Fruit fly (Drosophila melanogaster) whole organism, embryonic: ENCODE data around the gene CG34283.
A peak's percentile ranks its signal among the peaks of the same experiment; 100 is the strongest.

ENCODE experiments used
- CG10321 ChIP-seq: fragments of 200-800 bp; sonication (Bioruptor generic); IDR thresholded peaks from 2 replicates; pipeline ENCODE4 v1.3.6; 2022; ENCODE audit warnings: missing biosample characterization, missing genetic modification characterization
- CG10543 ChIP-seq: fragments of 200-800 bp; sonication (Bioruptor generic); optimal IDR thresholded peaks from 3 replicates; lab custom pipeline; 2017; ENCODE audit warnings: missing biosample characterization, mild to moderate bottlenecking, missing genetic modification characterization, moderate library complexity
- CG11247 ChIP-seq: fragments of 200-800 bp; sonication (Bioruptor generic); IDR thresholded peaks from 2 replicates; pipeline ENCODE4 v1.3.6; 2022; ENCODE audit warnings: missing biosample characterization, missing genetic modification characterization
- CG13296 ChIP-seq: fragments of 200-800 bp; sonication (Bioruptor generic); optimal IDR thresholded peaks from 3 replicates; lab custom pipeline; 2018; ENCODE audit warnings: missing biosample characterization, mild to moderate bottlenecking, missing genetic modification characterization
- CG13624 ChIP-seq: fragments of 200-800 bp; sonication (Bioruptor generic); optimal IDR thresholded peaks from 2 replicates; lab custom pipeline; 2016; ENCODE audit warnings: missing biosample characterization, missing genetic modification characterization
- CG15073 ChIP-seq: fragments of 200-800 bp; sonication (Bioruptor generic); optimal IDR thresholded peaks from 2 replicates; lab custom pipeline; 2016; ENCODE audit warnings: missing biosample characterization, missing genetic modification characterization
- CG15269 ChIP-seq: fragments of 200-800 bp; sonication (Bioruptor generic); optimal IDR thresholded peaks from 2 replicates; lab custom pipeline; 2018; ENCODE audit warnings: missing biosample characterization, mild to moderate bottlenecking, missing genetic modification characterization, moderate library complexity
- CG16779 ChIP-seq: fragments of 200-800 bp; sonication (Bioruptor generic); IDR thresholded peaks from 2 replicates; pipeline ENCODE4 v1.3.6; 2022; ENCODE audit warnings: missing biosample characterization, missing genetic modification characterization
- CG18619 ChIP-seq: fragments of 200-800 bp; sonication (Bioruptor generic); optimal IDR thresholded peaks from 3 replicates; lab custom pipeline; 2017; ENCODE audit warnings: missing biosample characterization, mild to moderate bottlenecking, missing genetic modification characterization
- CG2678 ChIP-seq: fragments of 200-800 bp; sonication (Bioruptor generic); optimal IDR thresholded peaks from 3 replicates; lab custom pipeline; 2019; ENCODE audit warnings: missing biosample characterization, mild to moderate bottlenecking, missing genetic modification characterization, moderate library complexity
- CG2712 ChIP-seq: fragments of 200-800 bp; optimal IDR thresholded peaks from 3 replicates; lab custom pipeline; 2019; ENCODE audit warnings: missing biosample characterization, mild to moderate bottlenecking, missing genetic modification characterization, moderate library complexity
- CG32767 ChIP-seq: fragments of 200-800 bp; sonication (Bioruptor generic); IDR thresholded peaks from 2 replicates; pipeline ENCODE4 v1.3.6; 2022; ENCODE audit warnings: missing biosample characterization, missing genetic modification characterization
- CG34422 ChIP-seq: fragments of 200-800 bp; sonication (Bioruptor generic); IDR thresholded peaks from 3 replicates; pipeline ENCODE4 v1.3.6; 2022; ENCODE audit warnings: missing biosample characterization, missing genetic modification characterization
- CG7987 ChIP-seq: fragments of 200-800 bp; sonication (Bioruptor generic); optimal IDR thresholded peaks from 2 replicates; lab custom pipeline; 2018; ENCODE audit warnings: missing biosample characterization, mild to moderate bottlenecking, missing genetic modification characterization, moderate library complexity
- CG8281 ChIP-seq: fragments of 200-800 bp; sonication (Bioruptor generic); optimal IDR thresholded peaks from 2 replicates; lab custom pipeline; 2018; ENCODE audit warnings: missing biosample characterization, mild to moderate bottlenecking, missing genetic modification characterization, moderate library complexity
- Dad ChIP-seq: fragments of 200-800 bp; sonication (Bioruptor generic); optimal IDR thresholded peaks from 3 replicates; lab custom pipeline; 2016; ENCODE audit warnings: missing biosample characterization, missing genetic modification characterization
- Deaf1 ChIP-seq: fragments of 200-800 bp; optimal IDR thresholded peaks from 3 replicates; lab custom pipeline; 2019; ENCODE audit warnings: missing biosample characterization, mild to moderate bottlenecking, missing genetic modification characterization, moderate library complexity
- Dll ChIP-seq: fragments of 200-800 bp; sonication (Bioruptor generic); IDR thresholded peaks from 4 replicates; pipeline ENCODE4 v1.3.6; 2022; ENCODE audit warnings: missing biosample characterization, missing genetic modification characterization; ENCODE audit not compliant: partially characterized antibody
- Doc2 ChIP-seq: fragments of 200-800 bp; sonication (Bioruptor generic); IDR thresholded peaks from 2 replicates; pipeline ENCODE4 v1.3.6; 2022; ENCODE audit warnings: missing biosample characterization, missing genetic modification characterization
- Fer1 ChIP-seq: fragments of 200-800 bp; sonication (Bioruptor generic); optimal IDR thresholded peaks from 2 replicates; lab custom pipeline; 2017; ENCODE audit warnings: missing biosample characterization, mild to moderate bottlenecking, missing genetic modification characterization
- HLH54F ChIP-seq: fragments of 200-800 bp; sonication (Bioruptor generic); optimal IDR thresholded peaks from 3 replicates; lab custom pipeline; 2016; ENCODE audit warnings: missing biosample characterization, missing genetic modification characterization
- HLHmδ ChIP-seq: fragments of 200-800 bp; sonication (Bioruptor generic); optimal IDR thresholded peaks from 2 replicates; lab custom pipeline; 2018; ENCODE audit warnings: missing biosample characterization, mild to moderate bottlenecking, missing genetic modification characterization, moderate library complexity
- Med ChIP-seq: fragments of 200-800 bp; sonication (Bioruptor generic); peaks from one replicate; lab custom pipeline; 2016; ENCODE audit warnings: missing biosample characterization, missing genetic modification characterization, mild to moderate bottlenecking, inconsistent platforms, moderate library complexity
- Neu2 ChIP-seq: fragments of 200-800 bp; sonication (Bioruptor generic); optimal IDR thresholded peaks from 3 replicates; lab custom pipeline; 2016; ENCODE audit warnings: missing biosample characterization, missing genetic modification characterization, borderline replicate concordance
- Oaz ChIP-seq: fragments of 200-800 bp; sonication (Bioruptor generic); IDR thresholded peaks from 2 replicates; pipeline ENCODE4 v1.3.6; 2022; ENCODE audit warnings: missing biosample characterization, missing genetic modification characterization
- PHDP ChIP-seq: fragments of 200-800 bp; sonication (Bioruptor generic); optimal IDR thresholded peaks from 3 replicates; lab custom pipeline; 2018; ENCODE audit warnings: missing biosample characterization, mild to moderate bottlenecking, missing genetic modification characterization, moderate library complexity
- Pdp1 ChIP-seq, 2 experiments: fragments of 200-800 bp; sonication (Bioruptor generic); optimal IDR thresholded peaks; 3 replicates each; lab custom pipeline; 2016; ENCODE audit warnings: missing biosample characterization in 2 of 2, missing genetic modification characterization in 2 of 2, mild to moderate bottlenecking in 1 of 2, moderate library complexity in 1 of 2
- Poxn ChIP-seq: fragments of 200-800 bp; sonication (Bioruptor generic); IDR thresholded peaks from 2 replicates; pipeline ENCODE4 v1.3.6; 2022; ENCODE audit warnings: missing biosample characterization, missing genetic modification characterization
- Scr ChIP-seq: fragments of 200-800 bp; sonication (Bioruptor generic); IDR thresholded peaks from 2 replicates; pipeline ENCODE4 v1.3.6; 2022; ENCODE audit warnings: missing biosample characterization, missing genetic modification characterization; ENCODE audit not compliant: partially characterized antibody
- Trl ChIP-seq, 3 experiments: fragments of >200 bp in 2 of 3; fragments of 200-800 bp in 1 of 3; sonication (Bioruptor generic) in 1 of 3; optimal IDR thresholded peaks; 2 replicates in 1 of 3; 3 replicates in 2 of 3; lab custom pipeline; 2016 to 2017; ENCODE audit warnings: missing biosample characterization in 1 of 3, missing genetic modification characterization in 1 of 3
- YL-1 ChIP-seq: fragments of 200-800 bp; sonication (Bioruptor generic); optimal IDR thresholded peaks from 3 replicates; lab custom pipeline; 2017; ENCODE audit warnings: missing biosample characterization, mild to moderate bottlenecking, missing genetic modification characterization
- ash1 ChIP-seq: fragments of 200-800 bp; sonication (Bioruptor generic); optimal IDR thresholded peaks from 2 replicates; lab custom pipeline; 2018; ENCODE audit warnings: missing biosample characterization, mild to moderate bottlenecking, missing genetic modification characterization
- cas ChIP-seq: fragments of 200-800 bp; sonication (Bioruptor generic); IDR thresholded peaks from 2 replicates; pipeline ENCODE4 v1.3.6; 2022; ENCODE audit warnings: missing biosample characterization, missing genetic modification characterization
- corto ChIP-seq: fragments of 200-800 bp; sonication (Bioruptor generic); optimal IDR thresholded peaks from 2 replicates; lab custom pipeline; 2016; ENCODE audit warnings: missing biosample characterization, mild to moderate bottlenecking, missing genetic modification characterization, moderate library complexity
- dimm ChIP-seq: fragments of 200-800 bp; sonication (Bioruptor generic); IDR thresholded peaks from 2 replicates; pipeline ENCODE4 v1.3.6; 2022; ENCODE audit warnings: missing biosample characterization, missing genetic modification characterization
- emc ChIP-seq: fragments of 200-800 bp; sonication (Bioruptor generic); optimal IDR thresholded peaks from 2 replicates; lab custom pipeline; 2016; ENCODE audit warnings: missing biosample characterization, missing genetic modification characterization
- esg ChIP-seq: fragments of 200-800 bp; sonication (Bioruptor generic); conservative IDR thresholded peaks from 2 replicates; pipeline ENCODE4 v1.3.6; 2022; ENCODE audit warnings: missing biosample characterization, missing genetic modification characterization
- gcm ChIP-seq: fragments of 200-800 bp; sonication (Bioruptor generic); optimal IDR thresholded peaks from 2 replicates; lab custom pipeline; 2019; ENCODE audit warnings: missing biosample characterization, mild to moderate bottlenecking, missing genetic modification characterization, moderate library complexity
- grn ChIP-seq: fragments of 200-800 bp; sonication (Bioruptor generic); optimal IDR thresholded peaks from 3 replicates; lab custom pipeline; 2017; ENCODE audit warnings: missing biosample characterization, missing genetic modification characterization
- ham ChIP-seq: fragments of 200-800 bp; sonication (Bioruptor generic); IDR thresholded peaks from 2 replicates; pipeline ENCODE4 v1.3.6; 2022; ENCODE audit warnings: missing biosample characterization, missing genetic modification characterization
- lilli ChIP-seq: fragments of 200-800 bp; sonication (Bioruptor generic); optimal IDR thresholded peaks from 3 replicates; lab custom pipeline; 2016; ENCODE audit warnings: missing biosample characterization, missing genetic modification characterization
- lov ChIP-seq, 2 experiments: fragments of 200-800 bp in 1 of 2; fragments of >200 bp in 1 of 2; sonication (Bioruptor generic) in 1 of 2; IDR thresholded peaks in 1 of 2; optimal IDR thresholded peaks in 1 of 2; 2 replicates in 1 of 2; 3 replicates in 1 of 2; pipeline versions ENCODE4 v1.3.6 to Lab custom; 2017 to 2022; ENCODE audit warnings: missing biosample characterization in 1 of 2, missing genetic modification characterization in 1 of 2
- onecut ChIP-seq: fragments of 200-800 bp; sonication (Bioruptor generic); IDR thresholded peaks from 2 replicates; pipeline ENCODE4 v1.3.6; 2022; ENCODE audit warnings: missing biosample characterization, missing genetic modification characterization
- sens ChIP-seq: fragments of 200-800 bp; sonication (Bioruptor generic); peaks from one replicate; lab custom pipeline; 2016; ENCODE audit warnings: missing biosample characterization, missing genetic modification characterization
- shn ChIP-seq: fragments of 200-800 bp; sonication (Bioruptor generic); optimal IDR thresholded peaks from 3 replicates; lab custom pipeline; 2016; ENCODE audit warnings: missing biosample characterization, missing genetic modification characterization
- stwl ChIP-seq: fragments of 200-800 bp; sonication (Bioruptor generic); optimal IDR thresholded peaks from 3 replicates; lab custom pipeline; 2018; ENCODE audit warnings: missing biosample characterization, mild to moderate bottlenecking, missing genetic modification characterization, moderate library complexity
- wdn ChIP-seq: fragments of 200-800 bp; sonication (Bioruptor generic); IDR thresholded peaks from 2 replicates; pipeline ENCODE4 v1.3.6; 2022; ENCODE audit warnings: missing biosample characterization, missing genetic modification characterization

The CG34283 gene

dm6 chr3R:18722490-18722889 is at the start of gene CG34283:
Gene CG34283 (minus strand): TSS chr3R:18722590.
- TF ChIP-seq Trl (optimal IDR thresholded peaks at IDR 0.05; lab: Kevin White, UChicago) (peak in 1 of 2 experiments; percentile 47), Trl (GFP tag; optimal IDR thresholded peaks at IDR 0.05; lab: Kevin White, UChicago) (no peak), gcm (GFP tag; lab: Kevin White, UChicago) (no peak), esg (GFP tag; lab: Robert Waterston, UW) (no peak), Neu2 (GFP tag; lab: Kevin White, UChicago) (peak; percentile 41), wdn (GFP tag; lab: Robert Waterston, UW) (no peak), Dll (peak; percentile 34; the same call in 1 of the 4 replicates), CG13296 (GFP tag; lab: Kevin White, UChicago) (no peak), Scr (GFP tag; lab: Robert Waterston, UW) (no peak), cas (no peak), emc (GFP tag; lab: Kevin White, UChicago) (no peak), CG13624 (GFP tag; lab: Kevin White, UChicago) (no peak), stwl (tag; lab: Kevin White, UChicago) (peak; percentile 43), CG2712 (no peak)
- TF ChIP-seq, all 482 proteins: peak for 4

dm6 chr3R:18758548-18759257 is 36.3 kb upstream of the CG34283 start, which contains the start of gene Epg5:
Gene Epg5 (minus strand): TSS chr3R:18758873.
- TF ChIP-seq lov (optimal IDR thresholded peaks at IDR 0.05; lab: Kevin White, UChicago) (no peak), lov (GFP tag; IDR thresholded peaks at IDR 0.05; lab: Robert Waterston, UW) (no peak), grn (no peak), CG18619 (GFP tag; lab: Kevin White, UChicago) (peak; percentile 54), CG2678 (tag; lab: Kevin White, UChicago) (no peak), CG7987 (GFP tag; lab: Kevin White, UChicago) (peak; percentile 40), CG15073 (GFP tag; lab: Kevin White, UChicago) (no peak), Med (GFP tag; lab: Kevin White, UChicago) (peak; percentile 97), YL-1 (GFP tag; lab: Kevin White, UChicago) (peak; percentile 78), Oaz (GFP tag; lab: Robert Waterston, UW) (no peak), corto (GFP tag; lab: Kevin White, UChicago) (peak; percentile 28), CG15269 (tag; lab: Kevin White, UChicago) (no peak), sens (GFP tag; lab: Kevin White, UChicago) (peak; percentile 95), shn (GFP tag; lab: Kevin White, UChicago) (peak; percentile 71), Poxn (GFP tag; lab: Robert Waterston, UW) (peak; percentile 41; the same call in 1 of the 2 replicates), lilli (GFP tag; lab: Kevin White, UChicago) (peak; percentile 89), Fer1 (GFP tag; lab: Kevin White, UChicago) (no peak), ham (GFP tag; lab: Robert Waterston, UW) (peak; percentile 65; the same call in 1 of the 2 replicates), CG11247 (peak; percentile 49; the same call in 1 of the 2 replicates), Dad (peak; percentile 69), ash1 (GFP tag; lab: Kevin White, UChicago) (no peak), CG32767 (GFP tag; lab: Robert Waterston, UW) (peak; percentile 43; the same call in 1 of the 2 replicates), HLH54F (GFP tag; lab: Kevin White, UChicago) (peak; percentile 82), Trl (optimal IDR thresholded peaks at IDR 0.05; lab: Kevin White, UChicago) (no peak), Trl (GFP tag; optimal IDR thresholded peaks at IDR 0.05; lab: Kevin White, UChicago) (peak; percentile 70), HLHmδ (no peak), CG8281 (no peak), CG34422 (GFP tag; lab: Robert Waterston, UW) (peak; percentile 83; the same call in 2 of the 3 replicates), Doc2 (GFP tag; lab: Robert Waterston, UW) (no peak), Deaf1 (tag; lab: Kevin White, UChicago) (no peak), onecut (GFP tag; lab: Robert Waterston, UW) (peak; percentile 6; the same call in 1 of the 2 replicates), Pdp1 (GFP tag; optimal IDR thresholded peaks at IDR 0.05; lab: Kevin White, UChicago) (peak in 1 of 2 experiments; percentile 74), CG10321 (GFP tag; lab: Robert Waterston, UW) (no peak), CG16779 (GFP tag; lab: Robert Waterston, UW) (no peak), dimm (GFP tag; lab: Robert Waterston, UW) (no peak), PHDP (tag; lab: Kevin White, UChicago) (no peak), CG10543 (peak; percentile 61)
